In genomic region chrIV:8737354-8737753, ce11 we compare ENCODE assay signal across 1 worm cellular context.
TF ChIP-seq lines count a peak whose summit lies in the region.

No protein-coding gene starts in this region.

TF ChIP-seq in whole organism, L1 larva, 84 proteins besides CTCF, POLR2A, EP300 and RAD21 (continued from another document):
- TF ChIP-seq efl-1 (optimal IDR thresholded peaks at IDR 0.05; lab: Kevin White, UChicago) (peak; percentile 25 to 38), efl-1 (GFP tag; optimal IDR thresholded peaks at IDR 0.05 in 1 of 2; lab: Kevin White, UChicago) (no peak), egl-27 (tag; optimal IDR thresholded peaks at IDR 0.05; lab: Kevin White, UChicago) (no peak), fkh-4 (tag; optimal IDR thresholded peaks at IDR 0.05; lab: Kevin White, UChicago; ENCODE audit: borderline replicate concordance) (no peak), lsy-2 (tag; optimal IDR thresholded peaks at IDR 0.05; lab: Kevin White, UChicago) (peak in 1 of 2 experiments; percentile 31), rnt-1 (tag; optimal IDR thresholded peaks at IDR 0.05; lab: Kevin White, UChicago) (no peak), xbp-1 (tag; optimal IDR thresholded peaks at IDR 0.05; lab: Kevin White, UChicago) (no peak), ceh-82 (tag; optimal IDR thresholded peaks at IDR 0.05; lab: Kevin White, UChicago) (no peak)
